Worm (Caenorhabditis elegans) whole organism, L2 larva: ENCODE measurements around the gene B0281.5.

Source experiments
- alr-1 ChIP-seq: fragments of 150-350 bp; optimal IDR thresholded peaks from 2 replicates; lab custom pipeline; 2014; ENCODE audit warnings: missing biosample characterization, missing genetic modification characterization
- ama-1 ChIP-seq: fragments of 150-350 bp; optimal IDR thresholded peaks from 2 replicates; lab custom pipeline; 2018; ENCODE audit warnings: inconsistent platforms
- ceh-82 ChIP-seq: fragments of 150-350 bp; optimal IDR thresholded peaks from 2 replicates; lab custom pipeline; 2014; ENCODE audit warnings: missing biosample characterization, missing genetic modification characterization
- lsy-2 ChIP-seq, 2 experiments: fragments of 150-350 bp in 1 of 2; sonication (generic microtip) in 1 of 2; optimal IDR thresholded peaks; 2 replicates each; lab custom pipeline; 2014 to 2017; ENCODE audit warnings: missing biosample characterization in 2 of 2, missing genetic modification characterization in 2 of 2
- mdl-1 ChIP-seq, 2 experiments: fragments of 150-350 bp in 1 of 2; sonication (generic microtip) in 1 of 2; optimal IDR thresholded peaks; 2 replicates each; lab custom pipeline; 2017; ENCODE audit warnings: missing biosample characterization in 2 of 2, missing genetic modification characterization in 2 of 2
- nhr-11 ChIP-seq: fragments of 150-350 bp; optimal IDR thresholded peaks from 2 replicates; lab custom pipeline; 2014; ENCODE audit warnings: missing biosample characterization, missing genetic modification characterization

- no peak for TF ChIP-seq mdl-1 (tag; optimal IDR thresholded peaks at IDR 0.05; lab: Kevin White, UChicago)
- no peak for TF ChIP-seq lsy-2 (tag; optimal IDR thresholded peaks at IDR 0.05; lab: Kevin White, UChicago)
- TF ChIP-seq alr-1 (tag; lab: Kevin White, UChicago), result no peak
- no peak for TF ChIP-seq ceh-82 (tag; lab: Kevin White, UChicago)
- no peak for TF ChIP-seq ama-1
- TF ChIP-seq nhr-11 (tag; lab: Kevin White, UChicago), result no peak
These were observed 27.0 kb downstream of the B0281.5 start for ce11 chrII:2273750-2274149.
